In the genomic region with DNA sequence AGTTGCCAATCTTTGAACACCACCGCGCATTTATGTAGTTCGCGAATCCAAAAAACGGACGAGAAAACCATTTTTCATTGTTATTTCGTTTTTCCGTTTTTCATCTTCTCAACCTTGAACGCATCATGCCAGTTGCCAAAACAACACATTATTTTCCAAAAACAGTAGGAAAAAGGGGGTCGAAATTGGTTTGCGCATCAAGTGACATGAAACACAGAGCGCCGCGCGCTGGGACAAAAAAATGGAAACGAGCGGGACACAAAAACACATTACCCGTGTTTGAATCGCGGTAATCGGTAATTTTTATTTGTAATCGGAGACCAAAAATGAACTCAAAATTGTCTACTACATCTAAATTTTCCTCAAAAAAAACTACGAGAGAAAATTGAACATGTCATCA, we compare ENCODE assay signal across 2 worm cellular contexts.
A peak's percentile ranks its signal among the peaks of the same experiment; 100 is the strongest.
TF ChIP-seq lines count a peak whose summit lies in the region.

No protein-coding gene starts in this region.

TF ChIP-seq in whole organism, L1 larva, 84 proteins besides CTCF, POLR2A, EP300 and RAD21:
- no peak for TF ChIP-seq nhr-71 (tag; optimal IDR thresholded peaks at IDR 0.05; lab: Kevin White, UChicago)
- peak; percentile 11 for TF ChIP-seq mep-1 (tag; optimal IDR thresholded peaks at IDR 0.05; lab: Kevin White, UChicago)
- no peak for TF ChIP-seq nhr-90 (tag; optimal IDR thresholded peaks at IDR 0.05; lab: Kevin White, UChicago; ENCODE audit: poor library complexity)
- TF ChIP-seq lin-14 (GFP tag; optimal IDR thresholded peaks at IDR 0.05; lab: Kevin White, UChicago): peak; percentile 57
- no peak for TF ChIP-seq efl-1 (optimal IDR thresholded peaks at IDR 0.05; lab: Kevin White, UChicago)
- TF ChIP-seq efl-1 (GFP tag; optimal IDR thresholded peaks at IDR 0.05 in 1 of 2; lab: Kevin White, UChicago): peak in 1 of 2 experiments; percentile 24
- peak; percentile 66 for TF ChIP-seq nhr-85 (tag; lab: Kevin White, UChicago)
- TF ChIP-seq tlp-1 (tag; optimal IDR thresholded peaks at IDR 0.05; lab: Kevin White, UChicago): no peak
- TF ChIP-seq ceh-63 (GFP tag; optimal IDR thresholded peaks at IDR 0.05; lab: Kevin White, UChicago): no peak
- peak; percentile 57 for TF ChIP-seq blmp-1 (tag; optimal IDR thresholded peaks at IDR 0.05; lab: Kevin White, UChicago)

TF ChIP-seq in whole organism, L4 larva, 104 proteins besides CTCF, POLR2A, EP300 and RAD21:
- TF ChIP-seq nhr-25 (tag; optimal IDR thresholded peaks at IDR 0.05; lab: Kevin White, UChicago; ENCODE audit: borderline replicate concordance, insufficient read depth): peak; percentile 11
- no peak for TF ChIP-seq F10B5.3 (tag; optimal IDR thresholded peaks at IDR 0.05; lab: Kevin White, UChicago)
